Fruit fly (Drosophila melanogaster) whole organism, embryonic: ENCODE data around the gene osi.

Experiments
- Abd-B ChIP-seq: fragments of 200-800 bp; sonication (Bioruptor generic); optimal IDR thresholded peaks from 2 replicates; lab custom pipeline; 2018; ENCODE audit warnings: missing biosample characterization, mild to moderate bottlenecking, missing genetic modification characterization, moderate library complexity
- Asciz ChIP-seq: fragments of 200-800 bp; sonication (Bioruptor generic); optimal IDR thresholded peaks from 2 replicates; lab custom pipeline; 2017; ENCODE audit warnings: missing biosample characterization, mild to moderate bottlenecking, missing genetic modification characterization, missing genetic modification reagents
- B-H1 ChIP-seq: fragments of 200-800 bp; sonication (Bioruptor generic); IDR thresholded peaks from 3 replicates; pipeline ENCODE4 v1.3.6; 2022; ENCODE audit warnings: missing biosample characterization, missing genetic modification characterization
- BtbVII ChIP-seq: fragments of 200-800 bp; sonication (Bioruptor generic); optimal IDR thresholded peaks from 3 replicates; lab custom pipeline; 2017; ENCODE audit warnings: missing biosample characterization, mild to moderate bottlenecking, missing genetic modification characterization
- CG10654 ChIP-seq: fragments of 200-800 bp; sonication (Bioruptor generic); optimal IDR thresholded peaks from 2 replicates; lab custom pipeline; 2016; ENCODE audit warnings: missing biosample characterization, missing genetic modification characterization
- CG11695 ChIP-seq: fragments of 200-800 bp; sonication (Bioruptor generic); IDR thresholded peaks from 3 replicates; pipeline ENCODE4 v1.3.6; 2022; ENCODE audit warnings: missing biosample characterization, missing genetic modification characterization
- CG12391 ChIP-seq: fragments of 200-800 bp; sonication (Bioruptor generic); optimal IDR thresholded peaks from 3 replicates; lab custom pipeline; 2018; ENCODE audit warnings: missing biosample characterization, mild to moderate bottlenecking, missing genetic modification characterization, moderate library complexity
- CG13775 ChIP-seq: fragments of 200-800 bp; sonication (Bioruptor generic); optimal IDR thresholded peaks from 3 replicates; lab custom pipeline; 2017; ENCODE audit warnings: missing biosample characterization, mild to moderate bottlenecking, missing genetic modification characterization
- CG13894 ChIP-seq: fragments of 200-800 bp; sonication (Bioruptor generic); optimal IDR thresholded peaks from 3 replicates; lab custom pipeline; 2018; ENCODE audit warnings: missing biosample characterization, mild to moderate bottlenecking, missing genetic modification characterization, moderate library complexity
- CG14014 ChIP-seq: fragments of 200-800 bp; sonication (Bioruptor generic); IDR thresholded peaks from 2 replicates; pipeline ENCODE4 v1.3.6; 2022; ENCODE audit warnings: missing biosample characterization, missing genetic modification characterization
- CG17612 ChIP-seq: fragments of 200-800 bp; sonication (Bioruptor generic); IDR thresholded peaks from 2 replicates; pipeline ENCODE4 v1.3.6; 2022; ENCODE audit warnings: missing biosample characterization, missing genetic modification characterization
- CG18599 ChIP-seq: fragments of 200-800 bp; sonication (Bioruptor generic); optimal IDR thresholded peaks from 3 replicates; lab custom pipeline; 2017; ENCODE audit warnings: missing biosample characterization, missing genetic modification characterization, mild to moderate bottlenecking, moderate library complexity, missing genetic modification reagents
- CG18619 ChIP-seq: fragments of 200-800 bp; sonication (Bioruptor generic); optimal IDR thresholded peaks from 3 replicates; lab custom pipeline; 2017; ENCODE audit warnings: missing biosample characterization, mild to moderate bottlenecking, missing genetic modification characterization
- CG2202 ChIP-seq: fragments of 200-800 bp; sonication (Bioruptor generic); optimal IDR thresholded peaks from 2 replicates; lab custom pipeline; 2018; ENCODE audit warnings: missing biosample characterization, mild to moderate bottlenecking, missing genetic modification characterization
- CG3838 ChIP-seq: fragments of 200-800 bp; sonication (Bioruptor generic); optimal IDR thresholded peaks from 3 replicates; lab custom pipeline; 2016; ENCODE audit warnings: missing biosample characterization, missing genetic modification characterization
- CG3847 ChIP-seq: fragments of 200-800 bp; sonication (Bioruptor generic); IDR thresholded peaks from 2 replicates; pipeline ENCODE4 v1.3.6; 2022; ENCODE audit warnings: missing biosample characterization, missing genetic modification characterization
- CG3995 ChIP-seq: fragments of 200-800 bp; sonication (Bioruptor generic); optimal IDR thresholded peaks from 3 replicates; lab custom pipeline; 2016; ENCODE audit warnings: missing biosample characterization, missing genetic modification characterization
- CG42726 ChIP-seq: fragments of 200-800 bp; sonication (Bioruptor generic); IDR thresholded peaks from 2 replicates; pipeline ENCODE4 v1.3.6; 2022; ENCODE audit warnings: missing biosample characterization, missing genetic modification characterization; ENCODE audit not compliant: partially characterized antibody
- CG6654 ChIP-seq: fragments of 200-800 bp; sonication (Bioruptor generic); optimal IDR thresholded peaks from 2 replicates; lab custom pipeline; 2017; ENCODE audit warnings: missing biosample characterization, mild to moderate bottlenecking, missing genetic modification characterization
- CG7839 ChIP-seq: fragments of 200-800 bp; sonication (Bioruptor generic); optimal IDR thresholded peaks from 3 replicates; lab custom pipeline; 2018; ENCODE audit warnings: missing biosample characterization, mild to moderate bottlenecking, missing genetic modification characterization, moderate library complexity
- CG8281 ChIP-seq: fragments of 200-800 bp; sonication (Bioruptor generic); optimal IDR thresholded peaks from 2 replicates; lab custom pipeline; 2018; ENCODE audit warnings: missing biosample characterization, mild to moderate bottlenecking, missing genetic modification characterization, moderate library complexity
- CG8478 ChIP-seq: fragments of >200 bp; optimal IDR thresholded peaks from 2 replicates; lab custom pipeline; 2018
- CG9727 ChIP-seq: fragments of 200-800 bp; sonication (Bioruptor generic); optimal IDR thresholded peaks from 3 replicates; lab custom pipeline; 2017; ENCODE audit warnings: missing biosample characterization, mild to moderate bottlenecking, missing genetic modification characterization
- CG9817 ChIP-seq: fragments of 200-800 bp; sonication (Bioruptor generic); optimal IDR thresholded peaks from 2 replicates; lab custom pipeline; 2018; ENCODE audit warnings: missing biosample characterization, mild to moderate bottlenecking, missing genetic modification characterization, moderate library complexity
- Dll ChIP-seq: fragments of 200-800 bp; sonication (Bioruptor generic); IDR thresholded peaks from 4 replicates; pipeline ENCODE4 v1.3.6; 2022; ENCODE audit warnings: missing biosample characterization, missing genetic modification characterization; ENCODE audit not compliant: partially characterized antibody
- Doc2 ChIP-seq: fragments of 200-800 bp; sonication (Bioruptor generic); IDR thresholded peaks from 2 replicates; pipeline ENCODE4 v1.3.6; 2022; ENCODE audit warnings: missing biosample characterization, missing genetic modification characterization
- Drgx ChIP-seq: fragments of 200-800 bp; sonication (Bioruptor generic); IDR thresholded peaks from 2 replicates; pipeline ENCODE4 v1.3.6; 2022; ENCODE audit warnings: missing biosample characterization, missing genetic modification characterization
- Elba2 ChIP-seq: fragments of 200-800 bp; sonication (Bioruptor generic); optimal IDR thresholded peaks from 3 replicates; lab custom pipeline; 2016; ENCODE audit warnings: missing biosample characterization, missing genetic modification characterization
- Fer3 ChIP-seq: fragments of 200-800 bp; sonication (Bioruptor generic); optimal IDR thresholded peaks from 2 replicates; lab custom pipeline; 2018; ENCODE audit warnings: missing biosample characterization, mild to moderate bottlenecking, missing genetic modification characterization, moderate library complexity
- H2.0 ChIP-seq: fragments of 200-800 bp; sonication (Bioruptor generic); IDR thresholded peaks from 2 replicates; pipeline ENCODE4 v1.3.6; 2022; ENCODE audit warnings: missing biosample characterization, missing genetic modification characterization
- Nf-YB ChIP-seq: fragments of 200-800 bp; sonication (Bioruptor generic); optimal IDR thresholded peaks from 3 replicates; lab custom pipeline; 2019; ENCODE audit warnings: missing biosample characterization, mild to moderate bottlenecking, missing genetic modification characterization, moderate library complexity
- Side ChIP-seq: fragments of 200-800 bp; sonication (Bioruptor generic); optimal IDR thresholded peaks from 2 replicates; lab custom pipeline; 2016; ENCODE audit warnings: missing biosample characterization, missing genetic modification characterization
- Taf1 ChIP-seq: fragments of 200-800 bp; sonication (Bioruptor generic); IDR thresholded peaks from 2 replicates; pipeline ENCODE4 v1.3.6; 2022; ENCODE audit warnings: missing biosample characterization, missing genetic modification characterization
- Xbp1 ChIP-seq: fragments of 200-800 bp; sonication (Bioruptor generic); optimal IDR thresholded peaks from 3 replicates; lab custom pipeline; 2016; ENCODE audit warnings: missing biosample characterization, mild to moderate bottlenecking, missing genetic modification characterization
- ara ChIP-seq: fragments of 200-800 bp; sonication (Bioruptor generic); IDR thresholded peaks from 2 replicates; pipeline ENCODE4 v1.3.6; 2022; ENCODE audit warnings: missing biosample characterization, missing genetic modification characterization
- bcd ChIP-seq: fragments of 200-800 bp; sonication (Bioruptor generic); optimal IDR thresholded peaks from 2 replicates; lab custom pipeline; 2017; ENCODE audit warnings: missing biosample characterization, mild to moderate bottlenecking, missing genetic modification characterization
- bsh ChIP-seq, 2 experiments: fragments of 200-800 bp; sonication (Bioruptor generic); optimal IDR thresholded peaks; 2 replicates each; lab custom pipeline; 2017 to 2018; ENCODE audit warnings: mild to moderate bottlenecking in 2 of 2, missing biosample characterization in 2 of 2, missing genetic modification characterization in 2 of 2, moderate library complexity in 1 of 2
- croc ChIP-seq: fragments of 200-800 bp; sonication (Bioruptor generic); conservative IDR thresholded peaks from 3 replicates; pipeline ENCODE4 v1.3.6; 2022; ENCODE audit warnings: missing biosample characterization, missing genetic modification characterization
- dan ChIP-seq: fragments of 200-800 bp; sonication (Bioruptor generic); IDR thresholded peaks from 2 replicates; pipeline ENCODE4 v1.3.6; 2022; ENCODE audit warnings: missing biosample characterization, missing genetic modification characterization
- fu2 ChIP-seq: fragments of 200-800 bp; sonication (Bioruptor generic); optimal IDR thresholded peaks from 2 replicates; lab custom pipeline; 2016; ENCODE audit warnings: missing biosample characterization, missing genetic modification characterization
- jumu ChIP-seq: fragments of 200-800 bp; sonication (Bioruptor generic); optimal IDR thresholded peaks from 3 replicates; lab custom pipeline; 2016; ENCODE audit warnings: missing biosample characterization, missing genetic modification characterization
- lola ChIP-seq, 3 experiments: fragments of >200 bp in 2 of 3; fragments of 200-800 bp in 1 of 3; sonication (Bioruptor generic) in 1 of 3; optimal IDR thresholded peaks; 2 replicates each; lab custom pipeline; 2017 to 2019; ENCODE audit warnings: missing biosample characterization in 3 of 3, missing genetic modification characterization in 3 of 3, mild to moderate bottlenecking in 1 of 3, moderate library complexity in 1 of 3
- org-1 ChIP-seq: fragments of 200-800 bp; sonication (Bioruptor generic); optimal IDR thresholded peaks from 2 replicates; lab custom pipeline; 2017; ENCODE audit warnings: missing biosample characterization, missing genetic modification characterization
- sisA ChIP-seq: fragments of 200-800 bp; sonication (Bioruptor generic); IDR thresholded peaks from 2 replicates; pipeline ENCODE4 v1.3.6; 2022; ENCODE audit warnings: missing biosample characterization, missing genetic modification characterization
- slbo ChIP-seq: fragments of 200-800 bp; sonication (Bioruptor generic); IDR thresholded peaks from 2 replicates; pipeline ENCODE4 v1.3.6; 2022; ENCODE audit warnings: missing biosample characterization, missing genetic modification characterization
- slou ChIP-seq: fragments of 200-800 bp; sonication (Bioruptor generic); optimal IDR thresholded peaks from 3 replicates; lab custom pipeline; 2016; ENCODE audit warnings: missing biosample characterization, missing genetic modification characterization
- so ChIP-seq: fragments of 200-800 bp; sonication (Bioruptor generic); IDR thresholded peaks from 3 replicates; pipeline ENCODE4 v1.3.6; 2022; ENCODE audit warnings: missing biosample characterization, missing genetic modification characterization
- stc ChIP-seq: fragments of 200-800 bp; sonication (Bioruptor generic); IDR thresholded peaks from 2 replicates; pipeline ENCODE4 v1.3.6; 2022; ENCODE audit warnings: missing biosample characterization, missing genetic modification characterization
- tap ChIP-seq: fragments of 200-800 bp; optimal IDR thresholded peaks from 3 replicates; lab custom pipeline; 2019; ENCODE audit warnings: missing biosample characterization, mild to moderate bottlenecking, missing genetic modification characterization, moderate library complexity
- ttk ChIP-seq: fragments of 200-800 bp; sonication (Bioruptor generic); IDR thresholded peaks from 2 replicates; pipeline ENCODE4 v2.1.2; 2022; ENCODE audit warnings: missing biosample characterization, missing genetic modification characterization
- wor ChIP-seq: fragments of 200-800 bp; sonication (Bioruptor generic); IDR thresholded peaks from 2 replicates; pipeline ENCODE4 v1.3.6; 2022; ENCODE audit warnings: missing biosample characterization, missing genetic modification characterization

The osi gene

dm6 chr2L:16868897-16869324, 18.9 kb downstream of the osi start (continued):
- TF ChIP-seq bsh (GFP tag; optimal IDR thresholded peaks at IDR 0.05; lab: Kevin White, UChicago) (peak in 1 of 2 experiments; percentile 51), CG12391 (tag; lab: Kevin White, UChicago) (peak; percentile 62), CG8478 (no peak), Fer3 (tag; lab: Kevin White, UChicago) (peak; percentile 19), Nf-YB (GFP tag; lab: Kevin White, UChicago) (peak; percentile 34), H2.0 (peak; percentile 26; the same call in 1 of the 2 replicates), ara (GFP tag; lab: Robert Waterston, UW) (no peak), CG13894 (tag; lab: Kevin White, UChicago) (no peak), wor (GFP tag; lab: Robert Waterston, UW) (no peak; the same call in 1 of the 2 replicates), Side (GFP tag; lab: Kevin White, UChicago) (no peak), stc (GFP tag; lab: Robert Waterston, UW) (peak; percentile 44; the same call in 1 of the 2 replicates), slbo (GFP tag; lab: Robert Waterston, UW) (peak; percentile 60), Dll (GFP tag; lab: Robert Waterston, UW) (no peak), CG11695 (peak; percentile 44; the same call in 2 of the 3 replicates), Drgx (GFP tag; lab: Robert Waterston, UW) (peak; percentile 23; the same call in 1 of the 2 replicates), croc (GFP tag; lab: Robert Waterston, UW) (peak; percentile 43; the same call in 2 of the 3 replicates), CG3838 (GFP tag; lab: Kevin White, UChicago) (no peak), slou (GFP tag; lab: Kevin White, UChicago) (no peak), CG2202 (no peak), Xbp1 (GFP tag; lab: Kevin White, UChicago) (peak; percentile 43), so (GFP tag; lab: Robert Waterston, UW) (no peak; the same call in 2 of the 3 replicates), jumu (no peak), ttk (GFP tag; lab: Robert Waterston, UW) (peak; percentile 71), CG42726 (GFP tag; lab: Robert Waterston, UW) (no peak), bcd (GFP tag; lab: Kevin White, UChicago) (peak; percentile 61), CG10654 (GFP tag; lab: Kevin White, UChicago) (no peak), CG3995 (no peak), CG18619 (peak; percentile 55), CG9817 (peak; percentile 38), Elba2 (GFP tag; lab: Kevin White, UChicago) (no peak), sisA (GFP tag; lab: Robert Waterston, UW) (peak; percentile 46), B-H1 (peak; percentile 32; the same call in 1 of the 3 replicates), Asciz (GFP tag; lab: Kevin White, UChicago) (peak; percentile 31), Doc2 (GFP tag; lab: Robert Waterston, UW) (0 out of 2 replicates have a peak, but pooled peaks have one; percentile 13), CG13775 (GFP tag; lab: Kevin White, UChicago) (peak; percentile 6), tap (tag; lab: Kevin White, UChicago) (peak; percentile 33), org-1 (GFP tag; lab: Kevin White, UChicago) (peak; percentile 23), CG17612 (GFP tag; lab: Robert Waterston, UW) (no peak), CG18599 (peak; percentile 41), CG6654 (GFP tag; lab: Kevin White, UChicago) (no peak), CG8281 (tag; lab: Kevin White, UChicago) (no peak), CG14014 (GFP tag; lab: Robert Waterston, UW) (no peak), lola (GFP tag; optimal IDR thresholded peaks at IDR 0.05; lab: Kevin White, UChicago) (peak in 1 of 3 experiments; percentile 23), CG7839 (tag; lab: Kevin White, UChicago) (peak; percentile 76), CG3847 (GFP tag; lab: Robert Waterston, UW) (peak; percentile 46), Abd-B (GFP tag; lab: Kevin White, UChicago) (peak; percentile 46), fu2 (GFP tag; lab: Kevin White, UChicago) (no peak), Taf1 (GFP tag; lab: Robert Waterston, UW) (0 out of 2 replicates have a peak, but pooled peaks have one; percentile 6), BtbVII (GFP tag; lab: Kevin White, UChicago) (peak; percentile 17), CG9727 (GFP tag; lab: Kevin White, UChicago) (peak; percentile 24), dan (GFP tag; lab: Robert Waterston, UW) (no peak)
